Worm (Caenorhabditis elegans) whole organism, late embryonic: Measurements from ENCODE around the gene F53C3.1.

Experiments used
- C38D4.7 ChIP-seq: fragments of 200-800 bp; sonication (Bioruptor generic); optimal IDR thresholded peaks from 2 replicates; lab custom pipeline; 2018; ENCODE audit warnings: mild to moderate bottlenecking, missing genetic modification characterization, moderate library complexity, missing compliant biosample characterization
- K02D7.2 ChIP-seq: sonication (generic microtip); optimal IDR thresholded peaks from 2 replicates; lab custom pipeline; 2017; ENCODE audit warnings: mild to moderate bottlenecking, missing genetic modification characterization, missing compliant biosample characterization
- Y22D7AL.16 ChIP-seq: sonication (generic microtip); optimal IDR thresholded peaks from 2 replicates; lab custom pipeline; 2016; ENCODE audit warnings: missing genetic modification characterization, missing compliant biosample characterization
- ahr-1 ChIP-seq: sonication (generic microtip); optimal IDR thresholded peaks from 2 replicates; lab custom pipeline; 2016; ENCODE audit warnings: missing genetic modification characterization, missing compliant biosample characterization
- ama-1 ChIP-seq: fragments of 150-350 bp; optimal IDR thresholded peaks from 2 replicates; lab custom pipeline; 2014
- ceh-18 ChIP-seq: sonication (generic microtip); optimal IDR thresholded peaks from 2 replicates; lab custom pipeline; 2016; ENCODE audit warnings: missing genetic modification characterization, missing compliant biosample characterization
- ceh-22 ChIP-seq: sonication (generic microtip); optimal IDR thresholded peaks from 2 replicates; lab custom pipeline; 2017; ENCODE audit warnings: missing biosample characterization, missing genetic modification characterization
- ceh-31 ChIP-seq: sonication (generic microtip); optimal IDR thresholded peaks from 2 replicates; lab custom pipeline; 2016; ENCODE audit warnings: missing genetic modification characterization, missing compliant biosample characterization
- ceh-34 ChIP-seq: sonication (generic microtip); optimal IDR thresholded peaks from 2 replicates; lab custom pipeline; 2016; ENCODE audit warnings: mild to moderate bottlenecking, missing genetic modification characterization, missing compliant biosample characterization
- ceh-9 ChIP-seq: sonication (generic microtip); optimal IDR thresholded peaks from 2 replicates; lab custom pipeline; 2016; ENCODE audit warnings: mild to moderate bottlenecking, missing genetic modification characterization, inconsistent platforms, missing compliant biosample characterization
- che-1 ChIP-seq: sonication (generic microtip); optimal IDR thresholded peaks from 2 replicates; lab custom pipeline; 2016; ENCODE audit warnings: mild to moderate bottlenecking, missing genetic modification characterization, missing compliant biosample characterization
- dmd-4 ChIP-seq: sonication (generic microtip); optimal IDR thresholded peaks from 2 replicates; lab custom pipeline; 2016; ENCODE audit warnings: borderline replicate concordance, missing genetic modification characterization, missing compliant biosample characterization
- dve-1 ChIP-seq: sonication (generic microtip); optimal IDR thresholded peaks from 2 replicates; lab custom pipeline; 2017; ENCODE audit warnings: antibody characterized with exemption, mild to moderate bottlenecking, missing genetic modification characterization, missing compliant biosample characterization
- elt-2 ChIP-seq: sonication (generic microtip); optimal IDR thresholded peaks from 2 replicates; lab custom pipeline; 2016; ENCODE audit warnings: missing genetic modification reagents, missing genetic modification characterization, missing compliant biosample characterization
- elt-4 ChIP-seq: sonication (generic microtip); optimal IDR thresholded peaks from 2 replicates; lab custom pipeline; 2016; ENCODE audit warnings: missing genetic modification characterization, missing compliant biosample characterization
- fax-1 ChIP-seq: sonication (generic microtip); optimal IDR thresholded peaks from 2 replicates; lab custom pipeline; 2016; ENCODE audit warnings: missing genotype, missing genetic modification characterization, missing compliant biosample characterization
- hlh-30 ChIP-seq: sonication (generic microtip); optimal IDR thresholded peaks from 2 replicates; lab custom pipeline; 2017; ENCODE audit warnings: antibody characterized with exemption, missing genetic modification characterization, missing compliant biosample characterization; ENCODE audit not compliant: insufficient read depth
- hlh-8 ChIP-seq: sonication (generic microtip); optimal IDR thresholded peaks from 2 replicates; lab custom pipeline; 2016; ENCODE audit warnings: missing genotype, missing genetic modification characterization, missing compliant biosample characterization
- lim-6 ChIP-seq: sonication (generic microtip); optimal IDR thresholded peaks from 2 replicates; lab custom pipeline; 2016; ENCODE audit warnings: missing genetic modification characterization, missing compliant biosample characterization
- nfya-1 ChIP-seq: sonication (generic microtip); optimal IDR thresholded peaks from 2 replicates; lab custom pipeline; 2017; ENCODE audit warnings: missing genetic modification characterization, mild to moderate bottlenecking, missing compliant biosample characterization, antibody characterized with exemption, moderate library complexity
- odd-2 ChIP-seq: sonication (generic microtip); optimal IDR thresholded peaks from 2 replicates; lab custom pipeline; 2017; ENCODE audit warnings: antibody characterized with exemption, mild to moderate bottlenecking, missing genetic modification characterization, missing compliant biosample characterization
- pax-1 ChIP-seq: fragments of 150-350 bp; optimal IDR thresholded peaks from 2 replicates; lab custom pipeline; 2014; ENCODE audit warnings: missing biosample characterization, missing genetic modification characterization
- pros-1 ChIP-seq: fragments of 150-350 bp; optimal IDR thresholded peaks from 2 replicates; lab custom pipeline; 2014; ENCODE audit warnings: missing biosample characterization, missing genetic modification reagents, missing genetic modification characterization
- ref-2 ChIP-seq: sonication (generic microtip); optimal IDR thresholded peaks from 2 replicates; lab custom pipeline; 2016; ENCODE audit warnings: missing genetic modification characterization, missing compliant biosample characterization
- rnt-1 ChIP-seq: sonication (generic microtip); optimal IDR thresholded peaks from 2 replicates; lab custom pipeline; 2016; ENCODE audit warnings: missing genetic modification characterization, missing compliant biosample characterization
- sox-2 ChIP-seq: fragments of 200-800 bp; sonication (Bioruptor generic); IDR thresholded peaks from 2 replicates; pipeline ENCODE4 v1.3.6; 2022; ENCODE audit warnings: missing genetic modification reagents, missing genetic modification characterization, missing compliant biosample characterization
- sox-4 ChIP-seq: sonication (generic microtip); optimal IDR thresholded peaks from 2 replicates; lab custom pipeline; 2017; ENCODE audit warnings: mild to moderate bottlenecking, missing genetic modification characterization, inconsistent platforms, missing compliant biosample characterization
- syd-9 ChIP-seq: sonication (generic microtip); optimal IDR thresholded peaks from 2 replicates; lab custom pipeline; 2016; ENCODE audit warnings: mild to moderate bottlenecking, missing genetic modification characterization, moderate library complexity, missing compliant biosample characterization
- tbx-2 ChIP-seq: sonication (generic microtip); optimal IDR thresholded peaks from 2 replicates; lab custom pipeline; 2016; ENCODE audit warnings: missing genetic modification characterization, missing compliant biosample characterization
- ttx-3 ChIP-seq: sonication (generic microtip); optimal IDR thresholded peaks from 2 replicates; lab custom pipeline; 2016; ENCODE audit warnings: missing genetic modification reagents, missing genetic modification characterization, missing compliant biosample characterization
- unc-3 ChIP-seq, 2 experiments: fragments of 200-800 bp in 1 of 2; sonication (Bioruptor generic) in 1 of 2; sonication (generic microtip) in 1 of 2; conservative IDR thresholded peaks in 1 of 2; optimal IDR thresholded peaks in 1 of 2; 2 replicates each; pipeline versions ENCODE4 v1.3.6 to Lab custom; 2016 to 2022; ENCODE audit warnings: missing compliant biosample characterization in 2 of 2, missing genetic modification characterization in 2 of 2, missing genetic modification reagents in 1 of 2
- unc-42 ChIP-seq: sonication (generic microtip); optimal IDR thresholded peaks from 2 replicates; lab custom pipeline; 2016; ENCODE audit warnings: missing genotype, missing genetic modification characterization, missing compliant biosample characterization
- unc-55 ChIP-seq: sonication (generic microtip); optimal IDR thresholded peaks from 2 replicates; lab custom pipeline; 2017; ENCODE audit warnings: missing biosample characterization, missing genetic modification reagents, missing genetic modification characterization

Gene F53C3.1

DNA sequence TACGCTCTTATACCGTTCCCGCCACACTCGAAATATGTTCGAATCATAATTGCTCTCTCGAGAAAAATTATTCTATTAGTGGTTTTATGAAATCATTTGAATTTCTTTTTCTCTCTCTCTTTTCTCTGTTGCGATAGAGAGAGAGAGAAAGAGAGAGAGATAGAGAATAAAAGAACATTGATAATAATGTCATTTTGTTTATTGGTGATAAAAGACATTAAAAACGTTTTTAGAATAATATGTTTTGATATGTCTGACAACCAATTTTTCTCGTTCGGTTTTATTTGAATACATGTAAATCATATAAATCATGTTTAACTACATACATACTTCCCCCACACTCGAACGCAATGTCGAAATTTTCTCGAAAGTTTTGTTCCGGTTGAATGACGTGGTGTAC lies 41.2 kb downstream of the F53C3.1 start:
- no peak for TF ChIP-seq K02D7.2 (tag; lab: Kevin White, UChicago)
- TF ChIP-seq elt-2 (tag; lab: Kevin White, UChicago) = peak; percentile 29

DNA sequence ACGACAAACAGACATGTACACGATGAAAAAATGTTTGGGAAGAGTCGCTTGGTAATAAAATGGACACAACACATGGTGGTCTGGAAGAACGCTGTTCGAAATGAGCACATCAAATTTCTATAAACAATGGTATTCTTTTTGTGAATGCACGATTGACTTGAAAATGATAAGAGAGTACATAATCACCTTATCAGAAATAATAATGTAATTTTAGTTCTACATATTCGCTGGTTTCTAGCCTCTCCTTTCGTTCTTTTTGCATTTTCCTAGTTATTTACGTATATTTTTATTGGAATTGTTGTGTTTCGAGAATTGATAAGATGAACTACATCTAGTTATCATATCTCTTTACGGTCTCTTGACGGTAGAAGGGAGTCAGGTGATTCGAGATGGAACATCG lies 42.2 kb downstream of the F53C3.1 start:
- TF ChIP-seq dmd-4 (tag; lab: Kevin White, UChicago) (no peak), elt-2 (tag; lab: Kevin White, UChicago) (peak; percentile 47), lim-6 (tag; lab: Kevin White, UChicago) (no peak)

DNA sequence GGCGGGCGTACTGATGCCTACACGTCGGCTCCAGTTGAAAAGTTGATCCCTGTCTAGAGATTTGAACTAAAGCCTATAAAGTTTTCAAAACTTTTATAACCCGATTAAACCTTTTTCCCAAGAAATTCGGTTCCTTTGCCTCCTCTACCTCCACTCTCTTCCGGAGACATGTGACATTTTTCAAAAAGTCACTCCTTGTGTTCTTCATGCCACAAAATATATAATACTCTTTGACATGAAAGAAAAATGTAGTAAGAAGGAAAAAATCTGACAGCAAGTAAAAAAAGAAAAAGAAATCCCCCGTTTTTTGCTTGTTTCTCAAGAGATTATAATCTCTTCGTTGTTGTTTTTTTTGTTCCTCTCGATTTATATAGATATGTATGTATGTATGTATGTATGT lies 43.0 kb downstream of the F53C3.1 start:
- TF ChIP-seq dmd-4 (tag; lab: Kevin White, UChicago) = no peak
- TF ChIP-seq C38D4.7 (GFP tag; lab: Kevin White, UChicago) = no peak
- TF ChIP-seq ceh-22 (tag; lab: Kevin White, UChicago) = no peak
- TF ChIP-seq ttx-3 (tag; lab: Kevin White, UChicago) = no peak
- no peak for TF ChIP-seq che-1 (tag; lab: Kevin White, UChicago)
- no peak for TF ChIP-seq ceh-18
- TF ChIP-seq ceh-34 (tag; lab: Kevin White, UChicago) = no peak
- TF ChIP-seq pros-1 (tag; lab: Kevin White, UChicago) = no peak
- no peak for TF ChIP-seq hlh-8 (tag; lab: Kevin White, UChicago)
- TF ChIP-seq ahr-1 (tag; lab: Kevin White, UChicago) = no peak
- no peak for TF ChIP-seq ama-1 (lab: Kevin White, UChicago)
- no peak for TF ChIP-seq unc-42
- no peak for TF ChIP-seq ref-2 (tag; lab: Kevin White, UChicago)
- TF ChIP-seq syd-9 = no peak
- TF ChIP-seq hlh-30 = no peak
- no peak for TF ChIP-seq odd-2
- no peak for TF ChIP-seq ceh-9 (tag; lab: Kevin White, UChicago)
- TF ChIP-seq fax-1 = no peak

DNA sequence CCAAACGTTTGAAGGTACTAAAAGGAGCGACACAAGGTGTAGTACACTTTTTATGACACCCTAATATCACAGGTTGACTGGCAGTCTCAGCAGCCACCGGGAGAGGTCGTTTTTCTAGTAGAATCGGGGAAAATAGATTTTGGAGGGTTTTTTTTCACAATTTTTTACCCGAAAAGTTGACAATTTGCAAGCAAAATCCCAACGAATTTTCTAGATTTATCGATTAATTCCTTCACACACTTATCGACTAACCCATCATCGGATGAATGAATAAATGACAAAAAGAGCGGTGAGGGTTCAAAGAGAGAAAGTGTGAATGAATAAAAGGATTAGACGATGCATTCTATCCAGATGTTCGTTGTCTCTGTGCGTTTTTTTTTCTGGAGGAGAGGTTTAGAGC lies 44.1 kb downstream of the F53C3.1 start:
- TF ChIP-seq elt-4 (tag; lab: Kevin White, UChicago) (no peak), elt-2 (tag; lab: Kevin White, UChicago) (no peak), unc-3 (GFP tag; conservative IDR thresholded peaks at IDR 0.05; lab: Robert Waterston, UW) (no peak), unc-3 (tag; optimal IDR thresholded peaks at IDR 0.05; lab: Kevin White, UChicago) (no peak), Y22D7AL.16 (tag; lab: Kevin White, UChicago) (no peak), ttx-3 (tag; lab: Kevin White, UChicago) (no peak), sox-4 (tag; lab: Kevin White, UChicago) (no peak)
- TF ChIP-seq, all 69 proteins: peak for 0

DNA sequence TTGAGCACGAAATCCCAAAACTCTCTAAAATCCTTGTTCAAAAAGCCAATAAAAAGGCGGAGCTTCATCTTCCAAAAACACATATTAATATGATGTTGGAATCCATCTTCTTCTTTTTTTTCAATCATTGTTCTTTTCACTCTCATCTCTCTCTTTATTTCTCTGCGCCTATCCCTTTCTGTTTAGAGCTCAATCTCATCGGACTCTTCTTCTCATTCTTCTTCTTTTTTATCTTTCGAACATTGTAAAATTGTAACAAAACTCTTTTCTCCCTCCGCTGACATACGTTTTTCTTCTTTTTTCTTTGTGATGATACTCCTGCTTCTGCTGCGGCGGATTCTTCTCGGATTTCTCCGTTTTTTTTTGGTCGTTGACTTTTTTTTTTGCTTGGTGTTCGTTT lies 44.9 kb downstream of the F53C3.1 start:
- TF ChIP-seq ahr-1 (tag; lab: Kevin White, UChicago) = no peak
- peak; percentile 13 for TF ChIP-seq rnt-1 (tag; lab: Kevin White, UChicago)
- TF ChIP-seq unc-55 = peak; percentile 20

- TF ChIP-seq ceh-31 (tag; lab: Kevin White, UChicago) = peak; percentile 14
- TF ChIP-seq dve-1 (tag; lab: Kevin White, UChicago) = peak; percentile 70
- TF ChIP-seq C38D4.7 (GFP tag; lab: Kevin White, UChicago) = no peak
- TF ChIP-seq pax-1 (tag; lab: Kevin White, UChicago) = no peak
- TF ChIP-seq nfya-1 (tag; lab: Kevin White, UChicago) = no peak
- peak; percentile 14; the same call in 1 of the 2 replicates for TF ChIP-seq sox-2 (GFP tag; lab: Robert Waterston, UW)
- peak; percentile 21 for TF ChIP-seq tbx-2 (tag; lab: Kevin White, UChicago)
These were observed 45.8 kb downstream of the F53C3.1 start for ce11 chrII:3957455-3958212.
